Worm (Caenorhabditis elegans): ENCODE measurements around the gene T24B8.4.

The T24B8.4 gene

DNA sequence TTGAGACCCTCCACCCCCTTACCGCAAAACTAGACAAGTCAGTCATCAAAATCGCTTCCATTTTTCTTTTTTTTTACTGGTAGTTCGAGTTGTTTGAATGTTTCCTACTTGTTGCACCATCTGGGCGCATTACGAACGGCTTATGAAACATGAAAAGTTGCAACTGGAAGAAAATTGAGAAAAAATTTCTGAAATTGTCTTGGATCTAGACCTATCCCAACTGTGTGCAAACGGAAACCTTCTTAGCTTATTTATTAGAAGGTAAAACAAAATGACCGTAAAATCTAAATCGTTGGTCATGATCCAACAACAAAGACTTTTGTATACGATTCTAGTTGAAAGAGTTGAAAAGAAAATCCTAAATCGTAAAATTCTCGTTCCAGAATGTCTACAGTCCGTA, 3.9 kb upstream of the T24B8.4 start:
- TF ChIP-seq unc-98 (GFP tag; IDR thresholded peaks at IDR 0.05) (no peak), efl-1 (optimal IDR thresholded peaks at IDR 0.05) (no peak), efl-1 (GFP tag; optimal IDR thresholded peaks at IDR 0.05 in 1 of 2) (peak in 1 of 2 experiments; percentile 21), ets-5 (GFP tag; IDR thresholded peaks at IDR 0.05) (no peak)

ce11 chrII:9072769-9073168, 2.1 kb upstream of the T24B8.4 start:
- TF ChIP-seq blmp-1 (tag; optimal IDR thresholded peaks at IDR 0.05) (peak; percentile 72), irx-1 (tag; optimal IDR thresholded peaks at IDR 0.05) (no peak), dsc-1 (tag; optimal IDR thresholded peaks at IDR 0.05) (peak; percentile 6), nhr-90 (tag; optimal IDR thresholded peaks at IDR 0.05; ENCODE audit: poor library complexity) (no peak), zag-1 (tag; optimal IDR thresholded peaks at IDR 0.05) (no peak)

DNA sequence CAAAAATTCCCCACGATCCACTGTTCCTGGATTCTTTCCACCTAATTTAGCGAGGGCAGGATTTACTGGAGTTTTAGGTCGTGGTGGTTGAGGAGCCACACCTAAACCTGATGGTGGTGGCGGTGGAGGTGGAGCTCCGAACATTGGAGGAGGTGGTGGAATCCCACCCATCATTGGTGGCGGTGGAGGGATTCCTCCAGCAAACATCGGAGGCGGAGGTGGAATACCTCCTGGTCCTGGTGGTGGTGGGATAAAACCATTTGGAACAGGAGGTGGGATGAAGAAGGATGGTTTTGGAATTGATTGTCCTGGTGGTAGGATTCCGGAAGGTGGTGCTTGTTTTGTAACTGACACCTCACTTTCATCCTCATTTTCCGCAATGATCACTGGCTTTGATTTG, 804 bp downstream of the T24B8.4 start:
- TF ChIP-seq unc-62 (GFP tag; optimal IDR thresholded peaks at IDR 0.05) (no peak), unc-30 (tag; optimal IDR thresholded peaks at IDR 0.05) (no peak), fkh-10 (GFP tag; optimal IDR thresholded peaks at IDR 0.05) (no peak)

ce11 chrII:9064437-9064836, 6.2 kb downstream of the T24B8.4 start:
- no peak for TF ChIP-seq pqm-1 (tag; optimal IDR thresholded peaks at IDR 0.05)
- TF ChIP-seq mef-2 (tag; optimal IDR thresholded peaks at IDR 0.05), result no peak
- no peak for TF ChIP-seq pax-3 (tag; optimal IDR thresholded peaks at IDR 0.05)
- no peak for TF ChIP-seq isw-1 (GFP tag; IDR thresholded peaks at IDR 0.05)
- no peak for TF ChIP-seq ceh-90 (tag; optimal IDR thresholded peaks at IDR 0.05)
- TF ChIP-seq ceh-88 (GFP tag; IDR thresholded peaks at IDR 0.05), result no peak
- no peak for TF ChIP-seq mep-1 (tag; optimal IDR thresholded peaks at IDR 0.05)
- no peak for TF ChIP-seq unc-86 (tag; optimal IDR thresholded peaks at IDR 0.05)
- TF ChIP-seq aha-1 (tag; optimal IDR thresholded peaks at IDR 0.05), result no peak
- no peak for TF ChIP-seq ceh-8 (GFP tag; optimal IDR thresholded peaks at IDR 0.05)
- TF ChIP-seq C04F5.9 (tag; optimal IDR thresholded peaks at IDR 0.05), result no peak
- TF ChIP-seq swsn-7 (tag; optimal IDR thresholded peaks at IDR 0.05), result no peak
- peak; percentile 45 for TF ChIP-seq nhr-71 (tag; optimal IDR thresholded peaks at IDR 0.05)
- TF ChIP-seq fos-1 (tag; optimal IDR thresholded peaks at IDR 0.05), result no peak
- no peak for TF ChIP-seq zag-1 (tag; optimal IDR thresholded peaks at IDR 0.05)
- TF ChIP-seq elt-3 (tag; optimal IDR thresholded peaks at IDR 0.05), result peak in 1 of 6 experiments; percentile 62
- no peak for TF ChIP-seq tlp-1 (tag; optimal IDR thresholded peaks at IDR 0.05)
- no peak for TF ChIP-seq egl-27 (tag; optimal IDR thresholded peaks at IDR 0.05)
- TF ChIP-seq unc-130 (tag; optimal IDR thresholded peaks at IDR 0.05), result no peak
- no peak for TF ChIP-seq ets-5 (GFP tag; IDR thresholded peaks at IDR 0.05)
- TF ChIP-seq fkh-4 (tag; optimal IDR thresholded peaks at IDR 0.05; ENCODE audit: borderline replicate concordance), result no peak
- no peak for TF ChIP-seq ceh-82 (tag; optimal IDR thresholded peaks at IDR 0.05)
- TF ChIP-seq lin-35 (GFP tag; optimal IDR thresholded peaks at IDR 0.05), result no peak
- TF ChIP-seq C34B4.2 (tag; optimal IDR thresholded peaks at IDR 0.05), result no peak
- TF ChIP-seq fkh-10 (GFP tag; optimal IDR thresholded peaks at IDR 0.05), result no peak
- peak; percentile 2 for TF ChIP-seq C16A3.4 (tag; optimal IDR thresholded peaks at IDR 0.05)
- no peak for TF ChIP-seq lin-13 (GFP tag; optimal IDR thresholded peaks at IDR 0.05)
- TF ChIP-seq egl-13 (tag; optimal IDR thresholded peaks at IDR 0.05), result no peak
- peak; percentile 22 for TF ChIP-seq lin-39 (tag; optimal IDR thresholded peaks at IDR 0.05)
- no peak for TF ChIP-seq zip-4 (GFP tag; optimal IDR thresholded peaks at IDR 0.05)
- no peak for TF ChIP-seq hlh-4 (tag; optimal IDR thresholded peaks at IDR 0.05)
- TF ChIP-seq hpl-2 (GFP tag; optimal IDR thresholded peaks at IDR 0.05), result no peak
- no peak for TF ChIP-seq xbp-1 (tag; optimal IDR thresholded peaks at IDR 0.05)
- TF ChIP-seq ama-1 (optimal IDR thresholded peaks at IDR 0.05), result no peak
- TF ChIP-seq dsc-1 (tag; optimal IDR thresholded peaks at IDR 0.05), result no peak
- no peak for TF ChIP-seq nhr-77 (tag; optimal IDR thresholded peaks at IDR 0.05)
- TF ChIP-seq efl-3 (GFP tag; optimal IDR thresholded peaks at IDR 0.05), result peak; percentile 20
- no peak for TF ChIP-seq Y116A8C.19 (tag; optimal IDR thresholded peaks at IDR 0.05; ENCODE audit: borderline replicate concordance)
- no peak for TF ChIP-seq ztf-4 (tag; optimal IDR thresholded peaks at IDR 0.05)
- TF ChIP-seq blmp-1 (tag; optimal IDR thresholded peaks at IDR 0.05), result no peak
- no peak for TF ChIP-seq nhr-19 (GFP tag; conservative IDR thresholded peaks at IDR 0.05)
- TF ChIP-seq pag-3 (tag; optimal IDR thresholded peaks at IDR 0.05; ENCODE audit: borderline replicate concordance, insufficient read depth), result peak; percentile 32

Data from whole organism, L1 larva.